Worm (Caenorhabditis elegans): ENCODE measurements around the gene srsx-36.

The srsx-36 gene

ce11 chrV:15776651-15777050 is 32.8 kb downstream of the srsx-36 start, which contains the start of gene nhr-283:
TSS of gene nhr-283 (minus strand) at chrV:15776751.
- TF ChIP-seq F13H6.1 (tag; optimal IDR thresholded peaks at IDR 0.05): no peak
- TF ChIP-seq hlh-6 (tag; optimal IDR thresholded peaks at IDR 0.05): no peak
- no peak for TF ChIP-seq unc-55 (GFP tag; optimal IDR thresholded peaks at IDR 0.05)
- TF ChIP-seq odd-2 (tag; optimal IDR thresholded peaks at IDR 0.05): no peak
- no peak for TF ChIP-seq ref-2 (tag; optimal IDR thresholded peaks at IDR 0.05)

DNA sequence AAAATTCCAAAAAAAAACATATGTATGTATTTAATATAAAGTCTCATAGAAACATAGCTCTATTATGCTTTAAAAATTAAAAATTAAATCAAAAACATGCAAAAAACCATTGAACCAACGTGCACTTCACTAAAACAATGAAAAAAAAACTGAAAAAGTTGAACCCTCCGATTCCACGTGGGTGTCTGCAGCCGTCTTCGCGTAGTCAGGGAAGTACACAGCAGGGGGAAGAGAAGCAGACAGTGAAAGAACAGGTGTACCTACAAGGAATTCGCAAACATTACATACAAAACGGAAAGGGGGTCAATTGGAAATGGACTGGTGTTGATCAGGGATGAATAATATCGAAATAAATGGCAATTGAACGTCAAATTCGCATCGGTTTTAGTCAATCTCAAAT is 35.5 kb downstream of the srsx-36 start:
- no peak for TF ChIP-seq ahr-1 (tag; optimal IDR thresholded peaks at IDR 0.05)
- TF ChIP-seq ceh-19 (GFP tag; optimal IDR thresholded peaks at IDR 0.05): no peak
- no peak for TF ChIP-seq lim-6 (tag; optimal IDR thresholded peaks at IDR 0.05)
- TF ChIP-seq tbx-2 (tag; optimal IDR thresholded peaks at IDR 0.05): no peak
- no peak for TF ChIP-seq K02D7.2 (tag; optimal IDR thresholded peaks at IDR 0.05)
- TF ChIP-seq ttx-3 (tag; optimal IDR thresholded peaks at IDR 0.05): no peak
- no peak for TF ChIP-seq nhr-232 (tag; optimal IDR thresholded peaks at IDR 0.05)
- no peak for TF ChIP-seq ceh-34 (tag; optimal IDR thresholded peaks at IDR 0.05)
- no peak for TF ChIP-seq ceh-30 (tag; optimal IDR thresholded peaks at IDR 0.05)
- no peak for TF ChIP-seq lin-11 (tag; optimal IDR thresholded peaks at IDR 0.05)
- TF ChIP-seq ceh-6 (GFP tag; optimal IDR thresholded peaks at IDR 0.05): no peak
- TF ChIP-seq unc-86 (tag; optimal IDR thresholded peaks at IDR 0.05): no peak
- TF ChIP-seq ceh-24 (tag; optimal IDR thresholded peaks at IDR 0.05): no peak
- no peak for TF ChIP-seq dve-1 (tag; optimal IDR thresholded peaks at IDR 0.05)
- no peak for TF ChIP-seq che-1 (tag; optimal IDR thresholded peaks at IDR 0.05)

ce11 chrV:15773141-15773540 is 36.3 kb downstream of the srsx-36 start, which contains the start of gene nhr-60:
TSS of gene nhr-60 (minus strand) at chrV:15773241.
- no peak for TF ChIP-seq hlh-6 (tag; optimal IDR thresholded peaks at IDR 0.05)
- TF ChIP-seq nfya-1 (tag; optimal IDR thresholded peaks at IDR 0.05): no peak
- no peak for TF ChIP-seq unc-3 (GFP tag; conservative IDR thresholded peaks at IDR 0.05)
- TF ChIP-seq unc-3 (tag; optimal IDR thresholded peaks at IDR 0.05): no peak
- TF ChIP-seq ceh-48 (tag; optimal IDR thresholded peaks at IDR 0.05): no peak
- TF ChIP-seq dve-1 (tag; optimal IDR thresholded peaks at IDR 0.05): no peak
- TF ChIP-seq K09A11.1 (tag; optimal IDR thresholded peaks at IDR 0.05; ENCODE audit: insufficient read depth): no peak
- no peak for TF ChIP-seq eyg-1 (tag; optimal IDR thresholded peaks at IDR 0.05)
- no peak for TF ChIP-seq ceh-30 (tag; optimal IDR thresholded peaks at IDR 0.05)
- TF ChIP-seq nhr-232 (tag; optimal IDR thresholded peaks at IDR 0.05): no peak
- no peak for TF ChIP-seq ref-2 (tag; optimal IDR thresholded peaks at IDR 0.05)

ce11 chrV:15769072-15769471 is 40.4 kb downstream of the srsx-36 start, which contains the start of gene F57A10.4:
TSS of gene F57A10.4 (plus strand) at chrV:15769438.
- TF ChIP-seq che-1 (tag; optimal IDR thresholded peaks at IDR 0.05): no peak
- TF ChIP-seq fax-1 (tag; optimal IDR thresholded peaks at IDR 0.05): no peak
- no peak for TF ChIP-seq tbx-2 (tag; optimal IDR thresholded peaks at IDR 0.05)
- TF ChIP-seq gmeb-2 (tag; optimal IDR thresholded peaks at IDR 0.05): no peak
- TF ChIP-seq ceh-24 (tag; optimal IDR thresholded peaks at IDR 0.05): no peak

DNA sequence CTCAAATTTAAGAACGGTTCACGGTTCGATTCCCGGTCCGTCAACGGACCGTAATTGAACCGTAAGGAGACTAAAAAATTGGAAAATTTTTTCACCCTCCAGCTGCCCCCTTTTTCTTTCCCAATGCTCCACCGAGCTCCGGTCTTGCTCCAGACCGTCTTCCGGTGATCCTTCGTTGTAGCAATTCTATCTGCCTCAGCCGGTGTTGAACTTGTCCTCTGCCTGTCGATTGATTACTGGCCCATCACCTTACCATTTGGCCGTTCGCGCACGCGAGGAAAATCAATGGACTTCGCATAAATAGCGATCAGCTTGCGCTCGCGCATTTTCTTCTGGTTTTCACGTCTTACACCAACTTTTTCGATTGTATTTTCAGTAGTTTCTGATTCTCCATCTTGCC is 42.1 kb downstream of the srsx-36 start:
- TF ChIP-seq ceh-45 (GFP tag; IDR thresholded peaks at IDR 0.05): 0 out of 2 replicates have a peak, but pooled peaks have one; percentile 37

DNA sequence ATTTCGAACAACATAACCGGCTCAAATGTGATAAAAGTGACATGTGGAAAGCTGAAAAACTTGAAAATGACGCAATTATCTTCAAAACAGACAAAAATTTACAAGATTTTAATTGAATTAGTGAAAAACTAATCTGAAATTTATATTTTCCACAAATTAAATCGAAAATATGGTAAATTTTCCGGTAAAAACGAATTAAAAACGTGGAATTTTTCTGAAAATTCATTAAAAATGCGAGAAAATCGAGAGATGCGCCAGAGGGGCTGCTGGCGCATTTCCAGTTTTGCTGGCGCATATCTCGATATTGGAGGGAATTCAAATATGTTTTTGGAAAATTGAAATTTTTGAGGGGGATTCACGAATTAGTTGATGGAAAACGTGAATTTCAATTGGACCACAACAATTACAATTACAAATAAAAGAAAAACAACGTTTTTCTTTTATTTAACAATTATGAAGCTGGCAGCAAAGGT is 43.3 kb downstream of the srsx-36 start, which contains the start of the genes haf-3 and F57A10.2:
Gene haf-3 (minus strand): TSS at position 51 of the 473 bp plus-strand sequence.
Gene F57A10.2 (plus strand): TSS at position 454 of the 473 bp plus-strand sequence.
- no peak for TF ChIP-seq ceh-22 (tag; optimal IDR thresholded peaks at IDR 0.05)
- no peak for TF ChIP-seq unc-3 (GFP tag; conservative IDR thresholded peaks at IDR 0.05)
- TF ChIP-seq unc-3 (tag; optimal IDR thresholded peaks at IDR 0.05): peak; percentile 13
- TF ChIP-seq odd-2 (tag; optimal IDR thresholded peaks at IDR 0.05): no peak
- peak; percentile 76 for TF ChIP-seq unc-42 (tag; optimal IDR thresholded peaks at IDR 0.05)
- no peak for TF ChIP-seq fax-1 (tag; optimal IDR thresholded peaks at IDR 0.05)
- TF ChIP-seq ceh-2 (tag; optimal IDR thresholded peaks at IDR 0.05): no peak
- peak; percentile 46 for TF ChIP-seq unc-86 (tag; optimal IDR thresholded peaks at IDR 0.05)
- TF ChIP-seq hlh-30 (tag; optimal IDR thresholded peaks at IDR 0.05; ENCODE audit: insufficient read depth): peak; percentile 7
- peak; percentile 1 for TF ChIP-seq ets-4 (tag; optimal IDR thresholded peaks at IDR 0.05)
- peak; percentile 10 for TF ChIP-seq ztf-16 (tag; optimal IDR thresholded peaks at IDR 0.05)
- TF ChIP-seq K09A11.1 (tag; optimal IDR thresholded peaks at IDR 0.05; ENCODE audit: insufficient read depth): no peak
- TF ChIP-seq Y22D7AL.16 (tag; optimal IDR thresholded peaks at IDR 0.05): no peak
- no peak for TF ChIP-seq tbx-7 (tag; optimal IDR thresholded peaks at IDR 0.05)
- TF ChIP-seq pat-9 (tag; optimal IDR thresholded peaks at IDR 0.05): peak; percentile 14
- TF ChIP-seq elt-2 (tag; optimal IDR thresholded peaks at IDR 0.05): peak; percentile 54
- peak; percentile 10 for TF ChIP-seq lin-11 (tag; optimal IDR thresholded peaks at IDR 0.05)
- peak; percentile 2 for TF ChIP-seq ttx-3 (tag; optimal IDR thresholded peaks at IDR 0.05)
- TF ChIP-seq unc-55 (GFP tag; optimal IDR thresholded peaks at IDR 0.05): peak; percentile 39
- TF ChIP-seq pqm-1 (tag; optimal IDR thresholded peaks at IDR 0.05): no peak
- peak; percentile 4 for TF ChIP-seq ceh-34 (tag; optimal IDR thresholded peaks at IDR 0.05)
- peak; percentile 84 for TF ChIP-seq ceh-30 (tag; optimal IDR thresholded peaks at IDR 0.05)
- TF ChIP-seq nfya-1 (tag; optimal IDR thresholded peaks at IDR 0.05): peak; percentile 77
- TF ChIP-seq elt-4 (tag; optimal IDR thresholded peaks at IDR 0.05): no peak

Data from whole organism, late embryonic.